Worm (Caenorhabditis elegans): ENCODE measurements around the gene Y56A3A.6.

The Y56A3A.6 gene

DNA sequence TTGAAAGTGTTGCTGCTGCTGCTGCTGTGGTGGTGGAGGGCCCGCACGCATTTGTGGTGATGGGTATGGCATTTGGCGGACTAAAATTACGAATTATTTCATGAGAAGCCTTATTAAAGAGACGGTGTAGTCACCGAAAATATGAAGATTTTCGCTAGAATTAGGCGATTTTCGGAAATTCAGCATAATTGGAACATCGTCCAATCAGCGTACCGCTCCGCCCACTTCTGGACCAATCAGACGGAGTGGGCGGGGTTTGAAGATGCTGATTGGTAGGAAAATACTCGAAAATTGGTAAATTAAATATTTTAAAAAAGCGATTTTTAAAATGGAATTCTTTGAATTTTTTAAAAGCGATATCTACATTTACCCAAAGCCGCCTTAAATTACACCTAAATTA, 12.5 kb downstream of the Y56A3A.6 start:
- TF ChIP-seq nhr-11 (tag; optimal IDR thresholded peaks at IDR 0.05), result no peak
- TF ChIP-seq dpl-1 (GFP tag; optimal IDR thresholded peaks at IDR 0.05), result no peak
- no peak for TF ChIP-seq pag-3 (tag; optimal IDR thresholded peaks at IDR 0.05; ENCODE audit: borderline replicate concordance, insufficient read depth)
- no peak for TF ChIP-seq unc-86 (tag; optimal IDR thresholded peaks at IDR 0.05)
- no peak for TF ChIP-seq rnt-1 (tag; optimal IDR thresholded peaks at IDR 0.05)
- no peak for TF ChIP-seq isw-1 (GFP tag; IDR thresholded peaks at IDR 0.05)
- no peak for TF ChIP-seq nhr-20 (tag; optimal IDR thresholded peaks at IDR 0.05)
- no peak for TF ChIP-seq grh-1 (GFP tag; IDR thresholded peaks at IDR 0.05)
- no peak for TF ChIP-seq fos-1 (tag; optimal IDR thresholded peaks at IDR 0.05)
- no peak for TF ChIP-seq efl-3 (GFP tag; optimal IDR thresholded peaks at IDR 0.05)
- no peak for TF ChIP-seq lin-35 (GFP tag; optimal IDR thresholded peaks at IDR 0.05)
- no peak for TF ChIP-seq nhr-71 (tag; optimal IDR thresholded peaks at IDR 0.05)
- TF ChIP-seq hpl-2 (GFP tag; optimal IDR thresholded peaks at IDR 0.05), result no peak
- TF ChIP-seq pqm-1 (tag; optimal IDR thresholded peaks at IDR 0.05), result no peak
- TF ChIP-seq ama-1 (optimal IDR thresholded peaks at IDR 0.05), result no peak
- no peak for TF ChIP-seq aha-1 (tag; optimal IDR thresholded peaks at IDR 0.05)
- TF ChIP-seq unc-30 (tag; optimal IDR thresholded peaks at IDR 0.05), result no peak

DNA sequence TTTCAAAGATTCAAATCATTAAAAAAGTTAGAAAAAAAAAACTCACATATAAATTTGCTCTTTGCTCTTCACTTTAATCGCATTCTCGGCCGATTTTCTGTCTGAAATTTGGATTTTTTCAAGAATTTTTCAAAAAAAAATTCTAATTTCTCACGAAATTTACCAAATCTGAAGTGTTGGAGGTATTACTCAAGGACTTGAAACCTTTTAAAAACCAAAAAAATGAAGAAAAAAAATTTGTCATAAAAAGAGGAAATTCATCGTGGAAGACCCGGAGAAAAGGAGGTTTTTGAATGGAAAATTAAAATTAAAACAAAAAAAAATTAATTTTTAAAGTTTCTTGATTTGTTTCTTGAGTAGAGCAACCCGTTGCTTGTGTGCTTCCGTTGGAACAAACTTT, 16.5 kb downstream of the Y56A3A.6 start, which contains the start of gene Y56A3A.2:
Gene Y56A3A.2, minus strand, starts transcription at position 101 of the 400 bp plus-strand sequence.
- TF ChIP-seq pax-3 (tag; optimal IDR thresholded peaks at IDR 0.05) (no peak), pqm-1 (tag; optimal IDR thresholded peaks at IDR 0.05) (no peak), ceh-90 (tag; optimal IDR thresholded peaks at IDR 0.05) (no peak), nhr-90 (tag; optimal IDR thresholded peaks at IDR 0.05; ENCODE audit: poor library complexity) (no peak), nhr-77 (tag; optimal IDR thresholded peaks at IDR 0.05) (no peak), swsn-7 (tag; optimal IDR thresholded peaks at IDR 0.05) (no peak), unc-62 (GFP tag; optimal IDR thresholded peaks at IDR 0.05) (no peak), hlh-4 (tag; optimal IDR thresholded peaks at IDR 0.05) (no peak), lin-15B (tag; optimal IDR thresholded peaks at IDR 0.05) (no peak), C16A3.4 (tag; optimal IDR thresholded peaks at IDR 0.05) (no peak), ceh-88 (GFP tag; IDR thresholded peaks at IDR 0.05) (no peak), ama-1 (optimal IDR thresholded peaks at IDR 0.05) (no peak), dsc-1 (tag; optimal IDR thresholded peaks at IDR 0.05) (no peak), egl-13 (tag; optimal IDR thresholded peaks at IDR 0.05) (no peak), blmp-1 (tag; optimal IDR thresholded peaks at IDR 0.05) (no peak), nhr-47 (tag; optimal IDR thresholded peaks at IDR 0.05) (no peak), xbp-1 (tag; optimal IDR thresholded peaks at IDR 0.05) (no peak), tlp-1 (tag; optimal IDR thresholded peaks at IDR 0.05) (no peak), nhr-76 (tag; optimal IDR thresholded peaks at IDR 0.05) (no peak)

DNA sequence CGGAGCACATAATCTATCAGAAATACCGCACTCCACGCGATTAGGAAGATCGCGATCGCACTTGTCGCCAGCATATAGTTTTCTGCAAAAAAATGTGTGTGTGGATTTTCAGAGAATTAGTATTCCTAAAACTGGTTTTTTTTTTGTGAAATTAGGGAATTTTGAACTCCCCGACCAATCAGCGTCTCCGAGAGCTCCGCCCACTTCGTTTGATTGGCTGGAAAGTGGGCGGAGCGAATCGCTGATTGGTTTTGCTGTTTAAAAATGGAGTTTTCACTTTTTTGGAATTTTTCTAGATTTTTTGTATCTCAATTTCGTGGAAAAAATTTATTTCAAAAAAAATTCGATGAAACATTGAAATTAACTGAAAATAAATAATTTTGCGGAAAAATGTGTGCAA, 17.5 kb downstream of the Y56A3A.6 start:
- TF ChIP-seq efl-1 (optimal IDR thresholded peaks at IDR 0.05) (no peak), efl-1 (GFP tag; optimal IDR thresholded peaks at IDR 0.05 in 1 of 2) (peak in 1 of 2 experiments; percentile 68), lin-39 (tag; optimal IDR thresholded peaks at IDR 0.05) (no peak), dsc-1 (tag; optimal IDR thresholded peaks at IDR 0.05) (no peak), jun-1 (tag; optimal IDR thresholded peaks at IDR 0.05) (no peak), efl-3 (GFP tag; optimal IDR thresholded peaks at IDR 0.05) (no peak), elt-2 (tag; optimal IDR thresholded peaks at IDR 0.05) (no peak)

DNA sequence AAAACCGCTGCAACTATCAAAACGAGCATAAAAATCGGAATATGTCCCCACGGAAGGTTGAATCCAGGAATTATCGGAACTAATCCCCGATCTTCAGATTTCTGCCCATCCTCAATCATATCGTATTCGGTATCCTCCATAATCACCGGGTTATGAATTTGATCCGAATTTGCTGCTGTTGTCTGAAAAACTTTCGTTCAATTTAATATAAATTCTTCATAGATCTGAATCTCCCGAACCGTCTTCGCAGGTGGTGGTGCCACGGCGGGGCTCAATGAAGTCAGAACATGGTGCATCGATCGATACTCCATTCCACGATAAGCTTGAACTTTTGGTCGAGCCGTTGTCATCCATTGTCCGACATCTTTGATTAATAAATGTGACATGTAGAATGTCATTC, 21.8 kb downstream of the Y56A3A.6 start:
- TF ChIP-seq fkh-4 (tag; optimal IDR thresholded peaks at IDR 0.05; ENCODE audit: borderline replicate concordance) (no peak), elt-3 (tag; optimal IDR thresholded peaks at IDR 0.05) (no peak), efl-1 (optimal IDR thresholded peaks at IDR 0.05) (no peak), efl-1 (GFP tag; optimal IDR thresholded peaks at IDR 0.05 in 1 of 2) (peak in 1 of 2 experiments; percentile 91)

Measured in whole organism, L1 larva.